Fruit fly (Drosophila melanogaster) whole organism, adult: ENCODE data around the gene hth.

Source experiments
- CG11617 ChIP-seq: fragments of 200-800 bp; sonication (Bioruptor generic); optimal IDR thresholded peaks from 2 replicates; lab custom pipeline; 2017; ENCODE audit warnings: mild to moderate bottlenecking, missing biosample characterization, missing genetic modification reagents, missing genetic modification characterization
- CG12768 ChIP-seq: fragments of 200-800 bp; sonication (Bioruptor generic); optimal IDR thresholded peaks from 2 replicates; lab custom pipeline; 2017; ENCODE audit warnings: missing biosample characterization, missing genetic modification characterization, mild to moderate bottlenecking, moderate library complexity, missing genetic modification reagents
- Hr96 ChIP-seq: fragments of 200-800 bp; sonication (Bioruptor generic); optimal IDR thresholded peaks from 2 replicates; lab custom pipeline; 2016; ENCODE audit warnings: missing biosample characterization, missing genetic modification characterization
- Mnt ChIP-seq: fragments of 200-800 bp; sonication (Bioruptor generic); optimal IDR thresholded peaks from 2 replicates; lab custom pipeline; 2016; ENCODE audit warnings: missing biosample characterization, mild to moderate bottlenecking, missing genetic modification characterization
- kay ChIP-seq: fragments of 200-800 bp; sonication (Bioruptor generic); peaks from one replicate; lab custom pipeline; 2016; ENCODE audit warnings: missing biosample characterization, missing genetic modification characterization, borderline replicate concordance
- tj ChIP-seq: fragments of 200-800 bp; sonication (Bioruptor generic); optimal IDR thresholded peaks from 3 replicates; lab custom pipeline; 2017; ENCODE audit warnings: missing biosample characterization, mild to moderate bottlenecking, missing genetic modification characterization, moderate library complexity

DNA sequence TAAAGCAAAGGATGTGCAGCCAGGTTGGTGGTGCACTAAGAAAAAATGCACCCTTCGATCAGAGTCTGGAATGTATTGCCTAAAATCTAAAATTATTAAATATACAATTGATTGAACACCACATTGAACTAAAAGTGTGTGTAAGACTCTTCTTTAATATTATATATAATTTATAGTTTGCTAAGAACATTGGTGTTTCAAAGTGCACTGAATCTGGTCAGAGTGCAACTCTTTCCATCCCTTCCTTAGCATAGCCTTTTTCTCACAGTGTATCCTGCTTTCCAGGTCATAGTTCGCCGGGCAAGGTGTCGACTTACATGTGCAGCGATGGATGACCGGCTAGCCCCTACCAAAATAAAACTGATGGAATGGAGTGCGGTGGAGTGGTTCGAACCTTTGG, 13.3 kb downstream of the hth start:
- TF ChIP-seq kay (GFP tag; lab: Kevin White, UChicago) (no peak), Mnt (GFP tag; lab: Kevin White, UChicago) (no peak), Hr96 (GFP tag; lab: Kevin White, UChicago) (no peak), CG12768 (GFP tag; lab: Kevin White, UChicago) (no peak), tj (GFP tag; lab: Kevin White, UChicago) (no peak), CG11617 (no peak)
